Worm (Caenorhabditis elegans) whole organism, L1 larva: ENCODE measurements around the gene bca-1.

ENCODE experiments used
- aly-2 ChIP-seq: fragments of 150-350 bp; optimal IDR thresholded peaks from 2 replicates; lab custom pipeline; 2014; ENCODE audit warnings: missing biosample characterization, missing genetic modification characterization
- ceh-82 ChIP-seq, 3 experiments: fragments of 150-350 bp in 1 of 3; sonication (generic microtip) in 2 of 3; optimal IDR thresholded peaks; 2 replicates each; lab custom pipeline; 2014 to 2017; ENCODE audit warnings: missing biosample characterization in 3 of 3, missing genetic modification characterization in 3 of 3
- dpl-1 ChIP-seq, 3 experiments: fragments of 150-350 bp in 2 of 3; sonication (generic microtip) in 1 of 3; optimal IDR thresholded peaks; 2 replicates each; lab custom pipeline; 2014 to 2017; ENCODE audit warnings: missing biosample characterization in 3 of 3, missing genetic modification characterization in 3 of 3, missing genetic modification reagents in 3 of 3
- lin-15B ChIP-seq: fragments of 150-350 bp; sonication (generic microtip); optimal IDR thresholded peaks from 3 replicates; lab custom pipeline; 2014; ENCODE audit warnings: missing biosample characterization, missing genetic modification characterization
- lin-39 ChIP-seq: fragments of 150-350 bp; optimal IDR thresholded peaks from 2 replicates; lab custom pipeline; 2014; ENCODE audit warnings: missing biosample characterization, missing genetic modification reagents, missing genetic modification characterization
- lir-3 ChIP-seq: sonication (generic microtip); optimal IDR thresholded peaks from 2 replicates; lab custom pipeline; 2016; ENCODE audit warnings: mild to moderate bottlenecking, missing genetic modification characterization, moderate library complexity, missing compliant biosample characterization; ENCODE audit not compliant: poor library complexity
- nhr-77 ChIP-seq: fragments of 150-350 bp; optimal IDR thresholded peaks from 2 replicates; lab custom pipeline; 2014; ENCODE audit warnings: missing biosample characterization, missing genetic modification characterization
- nhr-90 ChIP-seq: sonication (generic microtip); optimal IDR thresholded peaks from 2 replicates; lab custom pipeline; 2016; ENCODE audit warnings: mild to moderate bottlenecking, missing genetic modification characterization, missing compliant biosample characterization; ENCODE audit not compliant: poor library complexity
- pqm-1 ChIP-seq: sonication (generic microtip); optimal IDR thresholded peaks from 3 replicates; lab custom pipeline; 2017; ENCODE audit warnings: missing biosample characterization, missing genetic modification characterization
- tbx-2 ChIP-seq: sonication (generic microtip); optimal IDR thresholded peaks from 2 replicates; lab custom pipeline; 2016; ENCODE audit warnings: missing genetic modification characterization, missing compliant biosample characterization

DNA sequence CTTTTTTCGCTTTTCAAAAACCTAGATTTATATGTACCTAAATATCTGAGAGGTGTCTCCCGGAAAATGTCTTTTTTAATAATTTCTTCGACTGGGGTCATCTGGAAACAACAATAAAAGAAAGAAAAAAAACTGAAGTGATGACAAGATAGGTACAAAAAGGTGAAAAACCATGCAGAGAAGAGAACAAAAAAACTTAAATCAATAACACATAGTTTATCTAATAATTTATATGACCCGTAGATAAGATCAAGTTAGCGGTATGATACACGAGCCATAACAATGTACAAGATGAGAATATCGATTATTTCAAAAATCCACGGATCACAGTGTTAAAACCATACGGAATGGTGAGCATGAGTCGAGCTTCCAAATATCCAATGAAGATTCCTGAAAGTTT is 1.8 kb upstream of the bca-1 start, which contains the start of gene mtp-18:
- TF ChIP-seq ceh-82 (tag; optimal IDR thresholded peaks at IDR 0.05; lab: Kevin White, UChicago) (no peak), nhr-77 (no peak), lir-3 (no peak), pqm-1 (tag; lab: Kevin White, UChicago) (no peak), dpl-1 (GFP tag; optimal IDR thresholded peaks at IDR 0.05; lab: Kevin White, UChicago) (no peak), lin-15B (tag; lab: Kevin White, UChicago) (no peak), lin-39 (tag; lab: Kevin White, UChicago) (no peak), nhr-90 (tag; lab: Kevin White, UChicago) (no peak), aly-2 (tag; lab: Kevin White, UChicago) (no peak), tbx-2 (no peak)
